Worm (Caenorhabditis elegans): Measurements from ENCODE around the gene R09H10.6.

The R09H10.6 gene

ce11 chrIV:10608275-10608674 is at the start of gene R09H10.6:
Gene R09H10.6, plus strand, starts transcription at chrIV:10608575.
- no peak for TF ChIP-seq dpl-1 (GFP tag; optimal IDR thresholded peaks at IDR 0.05)
- TF ChIP-seq unc-62 (GFP tag; optimal IDR thresholded peaks at IDR 0.05 in 1 of 2), result peak in 1 of 2 experiments; percentile 63
- no peak for TF ChIP-seq unc-62 (tag; optimal IDR thresholded peaks at IDR 0.05)

ce11 chrIV:10561605-10562004 is 46.8 kb upstream of the R09H10.6 start, which contains the start of gene him-8:
Gene him-8, plus strand, starts transcription at chrIV:10561905.
- TF ChIP-seq lin-15B (tag; optimal IDR thresholded peaks at IDR 0.05) (no peak), hif-1 (tag; optimal IDR thresholded peaks at IDR 0.05) (no peak), nhr-102 (tag; optimal IDR thresholded peaks at IDR 0.05) (no peak), dmd-9 (GFP tag; IDR thresholded peaks at IDR 0.05) (no peak), ceh-28 (tag; optimal IDR thresholded peaks at IDR 0.05) (no peak), dmd-8 (GFP tag; IDR thresholded peaks at IDR 0.05) (no peak), spr-1 (tag; optimal IDR thresholded peaks at IDR 0.05) (no peak), ZK337.2 (GFP tag; IDR thresholded peaks at IDR 0.05) (no peak), Y5F2A.4 (GFP tag; optimal IDR thresholded peaks at IDR 0.05) (no peak), jun-1 (tag; optimal IDR thresholded peaks at IDR 0.05) (no peak), ceh-62 (tag; optimal IDR thresholded peaks at IDR 0.05) (no peak), ama-1 (optimal IDR thresholded peaks at IDR 0.05) (no peak)

DNA sequence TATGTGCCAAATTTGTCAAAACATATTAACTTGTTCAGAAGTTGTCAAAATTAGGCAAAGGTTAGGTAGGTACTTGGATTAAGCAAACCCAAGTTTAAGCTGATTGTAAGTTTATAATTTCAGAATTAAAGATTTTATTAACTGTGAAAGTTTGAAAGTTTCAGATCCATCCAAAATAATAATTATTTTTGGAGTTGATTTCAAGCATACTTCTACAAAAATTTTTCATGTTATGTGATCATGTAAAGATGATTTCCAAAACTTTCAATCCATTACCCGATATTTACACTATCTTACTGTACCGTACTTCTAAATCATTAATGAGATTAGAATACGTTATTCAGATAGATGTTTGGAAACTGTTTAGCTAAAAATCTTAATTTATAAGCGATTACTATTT is 43.8 kb upstream of the R09H10.6 start:
- TF ChIP-seq dve-1 (tag; optimal IDR thresholded peaks at IDR 0.05; ENCODE audit: insufficient read depth) (no peak), aha-1 (tag) (peak; percentile 97), hlh-11 (tag; optimal IDR thresholded peaks at IDR 0.05) (no peak)

DNA sequence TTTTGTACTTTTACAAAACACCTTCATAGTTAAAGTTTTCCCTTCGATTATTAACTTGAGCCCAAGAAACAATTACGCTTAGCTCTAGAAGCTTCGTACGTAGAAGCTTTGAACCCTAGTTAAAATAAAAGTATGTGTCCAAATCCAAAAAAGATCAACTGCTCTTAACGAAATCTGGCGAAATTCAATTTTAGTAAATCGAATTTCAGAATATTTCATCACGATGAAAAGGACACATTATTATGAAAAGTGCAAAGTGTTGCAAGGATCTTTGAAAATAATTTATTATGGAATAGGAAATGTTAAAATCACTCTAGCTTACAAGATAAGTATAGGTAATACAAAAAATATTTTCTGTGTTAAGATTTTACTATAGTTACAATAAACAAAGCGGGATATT is 43.1 kb upstream of the R09H10.6 start:
- no peak for TF ChIP-seq F37D6.2 (tag; optimal IDR thresholded peaks at IDR 0.05)
- peak; percentile 68 for TF ChIP-seq ces-1 (GFP tag; optimal IDR thresholded peaks at IDR 0.05)
- TF ChIP-seq ceh-28 (tag; optimal IDR thresholded peaks at IDR 0.05), result no peak
- TF ChIP-seq ztf-11 (tag; optimal IDR thresholded peaks at IDR 0.05), result no peak

- no peak for TF ChIP-seq aly-2 (tag; optimal IDR thresholded peaks at IDR 0.05)
- TF ChIP-seq unc-62 (GFP tag; optimal IDR thresholded peaks at IDR 0.05 in 1 of 2), result peak in 1 of 2 experiments; percentile 95
- no peak for TF ChIP-seq unc-62 (tag; optimal IDR thresholded peaks at IDR 0.05)
Observed at ce11 chrIV:10567822-10568221, 40.6 kb upstream of the R09H10.6 start.

DNA sequence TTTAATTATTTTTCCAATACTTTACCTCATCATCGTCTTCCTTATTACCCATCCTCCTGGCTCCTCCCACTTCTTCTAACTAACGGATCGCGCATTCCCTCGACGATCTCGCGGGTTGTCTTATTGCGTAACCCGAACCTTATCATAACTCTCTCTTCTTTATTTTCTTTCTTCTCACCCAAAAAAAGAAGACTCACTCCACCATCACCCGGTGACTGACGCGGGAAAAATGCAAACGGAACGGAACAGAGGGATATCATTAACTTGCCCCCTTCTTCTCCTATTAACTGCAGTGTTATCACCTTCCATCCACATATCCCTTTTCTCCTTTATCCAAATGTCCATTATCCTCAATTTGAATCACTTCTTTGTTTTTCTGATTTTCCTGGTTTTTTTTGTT is 38.3 kb upstream of the R09H10.6 start:
- TF ChIP-seq egl-27 (tag; optimal IDR thresholded peaks at IDR 0.05) (no peak), ztf-11 (tag; optimal IDR thresholded peaks at IDR 0.05) (no peak)

- TF ChIP-seq skn-1 (tag; optimal IDR thresholded peaks at IDR 0.05) (no peak), lsy-2 (tag; optimal IDR thresholded peaks at IDR 0.05) (no peak), ceh-32 (tag; optimal IDR thresholded peaks at IDR 0.05; ENCODE audit: poor library complexity) (no peak), dmd-9 (GFP tag; IDR thresholded peaks at IDR 0.05) (no peak), lin-29 (GFP tag; IDR thresholded peaks at IDR 0.05) (no peak), nhr-11 (tag; optimal IDR thresholded peaks at IDR 0.05) (no peak), mdl-1 (tag; optimal IDR thresholded peaks at IDR 0.05) (no peak), zip-11 (GFP tag; IDR thresholded peaks at IDR 0.05) (no peak), vab-7 (GFP tag; IDR thresholded peaks at IDR 0.05) (no peak), jun-1 (tag; optimal IDR thresholded peaks at IDR 0.05) (no peak), pha-4 (GFP tag; IDR thresholded peaks at IDR 0.05) (no peak), pha-4 (tag; optimal IDR thresholded peaks at IDR 0.05) (no peak), ceh-44 (GFP tag; IDR thresholded peaks at IDR 0.05) (no peak), T26A8.4 (GFP tag; IDR thresholded peaks at IDR 0.05) (no peak), nhr-42 (GFP tag; IDR thresholded peaks at IDR 0.05) (no peak)
Observed at ce11 chrIV:10571020-10571419, 37.4 kb upstream of the R09H10.6 start.
